Worm (Caenorhabditis elegans) whole organism, early embryonic: ENCODE data around the gene C28D4.8.

Source experiments
- F13C5.2 ChIP-seq: sonication (generic microtip); optimal IDR thresholded peaks from 2 replicates; lab custom pipeline; 2017; ENCODE audit warnings: mild to moderate bottlenecking, missing genetic modification characterization, inconsistent platforms, missing compliant biosample characterization
- aly-1 ChIP-seq: sonication (generic microtip); optimal IDR thresholded peaks from 2 replicates; lab custom pipeline; 2016; ENCODE audit warnings: missing genetic modification characterization, missing compliant biosample characterization
- ama-1 ChIP-seq: fragments of 150-350 bp; optimal IDR thresholded peaks from 2 replicates; lab custom pipeline; 2014
- ets-7 ChIP-seq: sonication (generic microtip); optimal IDR thresholded peaks from 2 replicates; lab custom pipeline; 2016; ENCODE audit warnings: missing genotype, missing genetic modification characterization, missing compliant biosample characterization
- flt-1 ChIP-seq: fragments of 200-800 bp; sonication (Bioruptor generic); IDR thresholded peaks from 2 replicates; pipeline ENCODE4 v1.3.6; 2022; ENCODE audit warnings: missing genetic modification characterization, missing compliant biosample characterization
- hmbx-1 ChIP-seq: sonication (generic microtip); optimal IDR thresholded peaks from 2 replicates; lab custom pipeline; 2016; ENCODE audit warnings: mild to moderate bottlenecking, missing genetic modification characterization, missing compliant biosample characterization
- pes-1 ChIP-seq: fragments of 200-800 bp; sonication (Bioruptor generic); IDR thresholded peaks from 2 replicates; pipeline ENCODE4 v1.3.6; 2022; ENCODE audit warnings: missing genetic modification reagents, missing genetic modification characterization, missing compliant biosample characterization

ce11 chrIV:9699062-9699461, 49.2 kb downstream of the C28D4.8 start:
- TF ChIP-seq pes-1 (GFP tag; lab: Robert Waterston, UW): no peak
- TF ChIP-seq aly-1 (tag; lab: Kevin White, UChicago): no peak
- no peak for TF ChIP-seq hmbx-1 (tag; lab: Kevin White, UChicago)
- TF ChIP-seq F13C5.2 (tag; lab: Kevin White, UChicago): no peak
- no peak for TF ChIP-seq ets-7 (tag; lab: Kevin White, UChicago)
- TF ChIP-seq ama-1 (lab: Kevin White, UChicago): no peak
- no peak for TF ChIP-seq flt-1 (GFP tag; lab: Robert Waterston, UW)
